Fruit fly (Drosophila melanogaster): Measurements from ENCODE around the gene inaE.

dm6 chrX:13758989-13759549 is 24.4 kb upstream of the inaE start, which contains the start of gene Yp3:
- TF ChIP-seq OdsH (GFP tag; optimal IDR thresholded peaks at IDR 0.05) (no peak), Hr4 (GFP tag; optimal IDR thresholded peaks at IDR 0.05) (no peak), Sox14 (GFP tag; optimal IDR thresholded peaks at IDR 0.05) (no peak), vri (GFP tag; optimal IDR thresholded peaks at IDR 0.05) (no peak), dsx (GFP tag; optimal IDR thresholded peaks at IDR 0.05; ENCODE audit: poor library complexity, severe bottlenecking) (no peak), fd85E (GFP tag; optimal IDR thresholded peaks at IDR 0.05) (no peak), salr (GFP tag; optimal IDR thresholded peaks at IDR 0.05) (no peak)
